Worm (Caenorhabditis elegans) whole organism, mixed stage, embryonic: Measurements from ENCODE around the gene C17E7.4.

Experiments
- bed-3 ChIP-seq: fragments of 200-800 bp; sonication (Bioruptor generic); optimal IDR thresholded peaks from 3 replicates; lab custom pipeline; 2018; ENCODE audit warnings: mild to moderate bottlenecking, missing genetic modification characterization, moderate library complexity, missing compliant biosample characterization
- blmp-1 ChIP-seq: fragments of 150-350 bp; optimal IDR thresholded peaks from 2 replicates; lab custom pipeline; 2014; ENCODE audit warnings: missing biosample characterization, missing genetic modification characterization
- ceh-43 ChIP-seq: fragments of 200-800 bp; sonication (Bioruptor generic); optimal IDR thresholded peaks from 2 replicates; lab custom pipeline; 2018; ENCODE audit warnings: mild to moderate bottlenecking, missing genetic modification characterization, moderate library complexity, missing compliant biosample characterization
- ces-1 ChIP-seq: fragments of 150-350 bp; optimal IDR thresholded peaks from 2 replicates; lab custom pipeline; 2014; ENCODE audit warnings: missing biosample characterization, missing genetic modification reagents, missing genetic modification characterization
- cnd-1 ChIP-seq: fragments of 200-800 bp; sonication (Bioruptor generic); optimal IDR thresholded peaks from 2 replicates; lab custom pipeline; 2018; ENCODE audit warnings: mild to moderate bottlenecking, missing genetic modification characterization, missing compliant biosample characterization
- drap-1 ChIP-seq: fragments of 200-800 bp; sonication (Bioruptor generic); optimal IDR thresholded peaks from 3 replicates; lab custom pipeline; 2018; ENCODE audit warnings: mild to moderate bottlenecking, missing genetic modification characterization, missing compliant biosample characterization
- elt-3 ChIP-seq: fragments of 150-350 bp; optimal IDR thresholded peaks from 2 replicates; lab custom pipeline; 2014; ENCODE audit warnings: missing biosample characterization, missing genetic modification characterization
- flh-1 ChIP-seq: fragments of 200-800 bp; sonication (Bioruptor generic); optimal IDR thresholded peaks from 2 replicates; lab custom pipeline; 2018; ENCODE audit warnings: mild to moderate bottlenecking, missing genetic modification characterization, moderate library complexity, missing compliant biosample characterization
- ham-2 ChIP-seq: fragments of 200-800 bp; sonication (Bioruptor generic); optimal IDR thresholded peaks from 2 replicates; lab custom pipeline; 2018; ENCODE audit warnings: mild to moderate bottlenecking, missing genetic modification characterization, missing compliant biosample characterization
- hlh-1 ChIP-seq: fragments of 150-350 bp; optimal IDR thresholded peaks from 2 replicates; lab custom pipeline; 2014; ENCODE audit warnings: missing biosample characterization, missing genetic modification reagents, missing genetic modification characterization
- lin-13 ChIP-seq: fragments of 150-350 bp; optimal IDR thresholded peaks from 2 replicates; lab custom pipeline; 2014; ENCODE audit warnings: missing biosample characterization, missing genetic modification characterization
- lin-32 ChIP-seq: fragments of 200-800 bp; sonication (Bioruptor generic); optimal IDR thresholded peaks from 2 replicates; lab custom pipeline; 2018; ENCODE audit warnings: mild to moderate bottlenecking, missing genetic modification characterization, missing compliant biosample characterization
- lsy-2 ChIP-seq: fragments of 150-350 bp; optimal IDR thresholded peaks from 2 replicates; lab custom pipeline; 2014; ENCODE audit warnings: missing biosample characterization, missing genetic modification characterization
- mab-5 ChIP-seq: fragments of 150-350 bp; optimal IDR thresholded peaks from 2 replicates; lab custom pipeline; 2014; ENCODE audit warnings: missing biosample characterization, missing genetic modification characterization
- mep-1 ChIP-seq: fragments of 150-350 bp; optimal IDR thresholded peaks from 2 replicates; lab custom pipeline; 2017; ENCODE audit warnings: missing biosample characterization, missing genetic modification reagents, missing genetic modification characterization, inconsistent platforms
- mls-2 ChIP-seq: sonication (generic microtip); optimal IDR thresholded peaks from 2 replicates; lab custom pipeline; 2016; ENCODE audit warnings: mild to moderate bottlenecking, missing genetic modification characterization, moderate library complexity, missing compliant biosample characterization
- nhr-2 ChIP-seq: fragments of 150-350 bp; optimal IDR thresholded peaks from 2 replicates; lab custom pipeline; 2014; ENCODE audit warnings: missing biosample characterization, missing genetic modification characterization
- nhr-237 ChIP-seq: fragments of 150-350 bp; optimal IDR thresholded peaks from 2 replicates; lab custom pipeline; 2014; ENCODE audit warnings: missing biosample characterization, missing genetic modification characterization
- nhr-28 ChIP-seq: fragments of 150-350 bp; optimal IDR thresholded peaks from 2 replicates; lab custom pipeline; 2014; ENCODE audit warnings: missing biosample characterization, missing genetic modification characterization
- nhr-76 ChIP-seq: sonication (generic microtip); optimal IDR thresholded peaks from 2 replicates; lab custom pipeline; 2017; ENCODE audit warnings: missing biosample characterization, missing genetic modification characterization
- pha-4 ChIP-seq: fragments of 150-350 bp; optimal IDR thresholded peaks from 2 replicates; lab custom pipeline; 2018; ENCODE audit warnings: missing biosample characterization, missing genetic modification reagents, missing genetic modification characterization
- sem-2 ChIP-seq: fragments of 200-800 bp; sonication (Bioruptor generic); optimal IDR thresholded peaks from 2 replicates; lab custom pipeline; 2018; ENCODE audit warnings: mild to moderate bottlenecking, missing genetic modification characterization, missing compliant biosample characterization
- snpc-4 ChIP-seq: fragments of 150-350 bp; optimal IDR thresholded peaks from 2 replicates; lab custom pipeline; 2014; ENCODE audit warnings: missing biosample characterization, missing genetic modification characterization
- sptf-1 ChIP-seq: sonication (generic microtip); optimal IDR thresholded peaks from 2 replicates; lab custom pipeline; 2017; ENCODE audit warnings: mild to moderate bottlenecking, missing genetic modification characterization, moderate library complexity, missing compliant biosample characterization
- tbx-8 ChIP-seq: fragments of 200-800 bp; sonication (Bioruptor generic); optimal IDR thresholded peaks from 2 replicates; lab custom pipeline; 2018; ENCODE audit warnings: mild to moderate bottlenecking, missing genetic modification characterization, moderate library complexity, missing compliant biosample characterization
- unc-120 ChIP-seq: sonication (generic microtip); optimal IDR thresholded peaks from 2 replicates; lab custom pipeline; 2017; ENCODE audit warnings: missing genetic modification characterization, missing compliant biosample characterization; ENCODE audit not compliant: poor library complexity, severe bottlenecking
- unc-39 ChIP-seq: fragments of 150-350 bp; optimal IDR thresholded peaks from 2 replicates; lab custom pipeline; 2014; ENCODE audit warnings: missing biosample characterization, missing genetic modification characterization
- unc-62 ChIP-seq: fragments of 150-350 bp; optimal IDR thresholded peaks from 2 replicates; lab custom pipeline; 2014; ENCODE audit warnings: missing biosample characterization, missing genetic modification reagents, missing genetic modification characterization
- zip-8 ChIP-seq: fragments of 150-350 bp; optimal IDR thresholded peaks from 2 replicates; lab custom pipeline; 2014; ENCODE audit warnings: missing biosample characterization, missing genetic modification characterization
- ztf-11 ChIP-seq: fragments of 150-350 bp; optimal IDR thresholded peaks from 2 replicates; lab custom pipeline; 2014; ENCODE audit warnings: missing biosample characterization, missing genetic modification characterization

The C17E7.4 gene

ce11 chrV:3892361-3892904 lies at the start of gene C17E7.4:
C17E7.4 (plus strand) TSS chrV:3892854.
- TF ChIP-seq unc-62 (GFP tag; lab: Kevin White, UChicago) (no peak), sptf-1 (no peak), snpc-4 (tag; lab: Kevin White, UChicago) (no peak), unc-120 (tag; lab: Kevin White, UChicago) (no peak), mep-1 (no peak), nhr-76 (no peak), drap-1 (GFP tag; lab: Kevin White, UChicago) (no peak), cnd-1 (tag; lab: Kevin White, UChicago) (no peak), nhr-2 (tag; lab: Kevin White, UChicago) (no peak), nhr-237 (tag; lab: Kevin White, UChicago) (no peak), bed-3 (no peak), pha-4 (no peak), mab-5 (no peak), elt-3 (tag; lab: Kevin White, UChicago) (no peak), sem-2 (GFP tag; lab: Kevin White, UChicago) (no peak), lsy-2 (tag; lab: Kevin White, UChicago) (no peak), tbx-8 (no peak), ztf-11 (tag; lab: Kevin White, UChicago) (no peak), ceh-43 (no peak), lin-32 (no peak)

ce11 chrV:3843926-3844325 lies 48.7 kb upstream of the C17E7.4 start, which contains the start of gene ugt-32:
ugt-32 (minus strand) TSS chrV:3844007.
- TF ChIP-seq cnd-1 (tag; lab: Kevin White, UChicago) (no peak), blmp-1 (tag; lab: Kevin White, UChicago) (no peak), drap-1 (GFP tag; lab: Kevin White, UChicago) (no peak), bed-3 (no peak), flh-1 (GFP tag; lab: Kevin White, UChicago) (no peak), sem-2 (GFP tag; lab: Kevin White, UChicago) (no peak), mep-1 (no peak), ham-2 (no peak), pha-4 (no peak)

ce11 chrV:3847268-3847667 lies 45.4 kb upstream of the C17E7.4 start, which contains the start of gene nhr-185:
nhr-185 (minus strand) TSS chrV:3847368.
- TF ChIP-seq flh-1 (GFP tag; lab: Kevin White, UChicago) (no peak), nhr-2 (tag; lab: Kevin White, UChicago) (no peak), ceh-43 (no peak), unc-120 (tag; lab: Kevin White, UChicago) (no peak), zip-8 (tag; lab: Kevin White, UChicago) (no peak), ces-1 (GFP tag; lab: Kevin White, UChicago) (no peak), nhr-28 (no peak), mab-5 (no peak), elt-3 (tag; lab: Kevin White, UChicago) (no peak), mep-1 (no peak), nhr-237 (tag; lab: Kevin White, UChicago) (no peak), pha-4 (no peak)

- no peak for TF ChIP-seq cnd-1 (tag; lab: Kevin White, UChicago)
- TF ChIP-seq nhr-28, result no peak
- no peak for TF ChIP-seq flh-1 (GFP tag; lab: Kevin White, UChicago)
- TF ChIP-seq lsy-2 (tag; lab: Kevin White, UChicago), result no peak
- no peak for TF ChIP-seq unc-62 (GFP tag; lab: Kevin White, UChicago)
- no peak for TF ChIP-seq unc-120 (tag; lab: Kevin White, UChicago)
- no peak for TF ChIP-seq nhr-237 (tag; lab: Kevin White, UChicago)
- TF ChIP-seq mls-2 (tag; lab: Kevin White, UChicago), result no peak
- TF ChIP-seq mab-5, result no peak
- no peak for TF ChIP-seq ztf-11 (tag; lab: Kevin White, UChicago)
- no peak for TF ChIP-seq elt-3 (tag; lab: Kevin White, UChicago)
- no peak for TF ChIP-seq tbx-8
- TF ChIP-seq drap-1 (GFP tag; lab: Kevin White, UChicago), result no peak
- no peak for TF ChIP-seq lin-32
- TF ChIP-seq, all 35 proteins: peak for 0
Observed at ce11 chrV:3851760-3852159, 40.9 kb upstream of the C17E7.4 start.

- TF ChIP-seq lin-13 (tag; lab: Kevin White, UChicago), result no peak
- no peak for TF ChIP-seq zip-8 (tag; lab: Kevin White, UChicago)
- TF ChIP-seq pha-4, result no peak
Observed at ce11 chrV:3854847-3855246, 37.8 kb upstream of the C17E7.4 start, which contains the start of gene nhr-186. nhr-186 (minus strand) TSS chrV:3854947.

ce11 chrV:3855916-3856315 lies 36.7 kb upstream of the C17E7.4 start:
- TF ChIP-seq unc-39 (tag; lab: Kevin White, UChicago) (no peak), ceh-43 (no peak), hlh-1 (tag; lab: Kevin White, UChicago) (no peak), flh-1 (GFP tag; lab: Kevin White, UChicago) (no peak)
- TF ChIP-seq, all 35 proteins: peak for 0
